Worm (Caenorhabditis elegans) whole organism, young adult: ENCODE data around the gene ZK757.2.

Source experiments
- B0336.3 ChIP-seq: fragments of 200-800 bp; sonication (Bioruptor generic); IDR thresholded peaks from 2 replicates; pipeline ENCODE4 v1.3.6; 2022; ENCODE audit warnings: missing genetic modification characterization, missing compliant biosample characterization
- F49E8.2 ChIP-seq: sonication (generic microtip); optimal IDR thresholded peaks from 3 replicates; lab custom pipeline; 2017; ENCODE audit warnings: missing genetic modification characterization, mild to moderate bottlenecking, missing compliant biosample characterization, antibody characterized with exemption, moderate library complexity; ENCODE audit not compliant: insufficient read depth
- F55B11.4 ChIP-seq: sonication (generic microtip); optimal IDR thresholded peaks from 2 replicates; lab custom pipeline; 2016; ENCODE audit warnings: missing compliant biosample characterization, missing genetic modification characterization, borderline replicate concordance; ENCODE audit not compliant: insufficient read depth
- Y53F4B.3 ChIP-seq: fragments of 200-800 bp; sonication (Bioruptor generic); IDR thresholded peaks from 2 replicates; pipeline ENCODE4 v1.3.6; 2022; ENCODE audit warnings: missing genetic modification reagents, missing genetic modification characterization, missing compliant biosample characterization
- Y53G8AR.9 ChIP-seq: fragments of 200-800 bp; sonication (Bioruptor generic); conservative IDR thresholded peaks from 2 replicates; pipeline ENCODE4 v1.3.6; 2022; ENCODE audit warnings: missing genetic modification reagents, missing genetic modification characterization, missing compliant biosample characterization
- Y56A3A.18 ChIP-seq: fragments of 200-800 bp; sonication (Bioruptor generic); IDR thresholded peaks from 2 replicates; pipeline ENCODE4 v1.3.6; 2022; ENCODE audit warnings: missing genetic modification reagents, missing genetic modification characterization, missing compliant biosample characterization
- Y67H2A.10 ChIP-seq: fragments of 200-800 bp; sonication (Bioruptor generic); conservative IDR thresholded peaks from 2 replicates; pipeline ENCODE4 v1.3.6; 2022; ENCODE audit warnings: missing genetic modification reagents, missing genetic modification characterization, missing compliant biosample characterization
- attf-3 ChIP-seq: fragments of 200-800 bp; sonication (Bioruptor generic); conservative IDR thresholded peaks from 2 replicates; pipeline ENCODE4 v1.3.6; 2022; ENCODE audit warnings: missing genetic modification reagents, missing genetic modification characterization, missing compliant biosample characterization
- ccch-3 ChIP-seq: fragments of 200-800 bp; sonication (Bioruptor generic); optimal IDR thresholded peaks from 2 replicates; lab custom pipeline; 2018; ENCODE audit warnings: mild to moderate bottlenecking, missing genetic modification characterization, missing compliant biosample characterization
- ceh-100 ChIP-seq: fragments of 200-800 bp; sonication (Bioruptor generic); IDR thresholded peaks from 2 replicates; pipeline ENCODE4 v1.3.6; 2022; ENCODE audit warnings: missing genetic modification reagents, missing genetic modification characterization, missing compliant biosample characterization
- ceh-27 ChIP-seq: fragments of 200-800 bp; sonication (Bioruptor generic); optimal IDR thresholded peaks from 2 replicates; lab custom pipeline; 2018; ENCODE audit warnings: mild to moderate bottlenecking, missing genetic modification characterization, moderate library complexity, missing compliant biosample characterization
- ceh-40 ChIP-seq: fragments of 200-800 bp; sonication (Bioruptor generic); IDR thresholded peaks from 2 replicates; pipeline ENCODE4 v1.3.6; 2022; ENCODE audit warnings: missing genetic modification characterization, missing compliant biosample characterization
- ceh-79 ChIP-seq: sonication (generic microtip); optimal IDR thresholded peaks from 2 replicates; lab custom pipeline; 2017; ENCODE audit warnings: mild to moderate bottlenecking, missing genetic modification characterization, missing compliant biosample characterization
- dox-1 ChIP-seq: fragments of 200-800 bp; sonication (Bioruptor generic); IDR thresholded peaks from 2 replicates; pipeline ENCODE4 v1.3.6; 2022; ENCODE audit warnings: missing genetic modification reagents, missing genetic modification characterization, missing compliant biosample characterization
- efl-1 ChIP-seq: fragments of 150-350 bp; optimal IDR thresholded peaks from 2 replicates; lab custom pipeline; 2014; ENCODE audit warnings: missing biosample characterization, missing genetic modification reagents, missing genetic modification characterization
- egl-18 ChIP-seq: fragments of 200-800 bp; sonication (Bioruptor generic); IDR thresholded peaks from 2 replicates; pipeline ENCODE4 v1.3.6; 2022; ENCODE audit warnings: missing genetic modification reagents, missing genetic modification characterization, missing compliant biosample characterization
- gei-17 ChIP-seq: fragments of 200-800 bp; sonication (Bioruptor generic); optimal IDR thresholded peaks from 2 replicates; lab custom pipeline; 2018; ENCODE audit warnings: mild to moderate bottlenecking, missing genetic modification characterization, missing compliant biosample characterization
- him-1 ChIP-seq: sonication (generic microtip); optimal IDR thresholded peaks from 2 replicates; lab custom pipeline; 2016; ENCODE audit warnings: missing genotype, missing genetic modification reagents, missing genetic modification characterization, missing compliant biosample characterization
- lag-1 ChIP-seq: fragments of 200-800 bp; sonication (Bioruptor generic); IDR thresholded peaks from 2 replicates; pipeline ENCODE4 v1.3.6; 2022; ENCODE audit warnings: missing genetic modification reagents, missing genetic modification characterization, missing compliant biosample characterization
- let-607 ChIP-seq, 2 experiments: fragments of 200-800 bp in 1 of 2; sonication (Bioruptor generic) in 1 of 2; sonication (generic microtip) in 1 of 2; optimal IDR thresholded peaks; 2 replicates each; lab custom pipeline; 2016 to 2018; ENCODE audit warnings: mild to moderate bottlenecking in 2 of 2, missing compliant biosample characterization in 2 of 2, missing genetic modification characterization in 2 of 2, moderate library complexity in 2 of 2, missing genotype in 1 of 2
- lin-35 ChIP-seq, 3 experiments: fragments of 150-350 bp in 2 of 3; sonication (generic microtip) in 1 of 3; optimal IDR thresholded peaks; 2 replicates each; lab custom pipeline; 2014 to 2018; ENCODE audit warnings: missing biosample characterization in 3 of 3, missing genetic modification characterization in 3 of 3, missing genetic modification reagents in 3 of 3
- madf-8 ChIP-seq: fragments of 200-800 bp; sonication (Bioruptor generic); conservative IDR thresholded peaks from 2 replicates; pipeline ENCODE4 v1.3.6; 2022; ENCODE audit warnings: missing genetic modification reagents, missing genetic modification characterization, missing compliant biosample characterization
- nfya-2 ChIP-seq: fragments of 200-800 bp; sonication (Bioruptor generic); IDR thresholded peaks from 2 replicates; pipeline ENCODE4 v1.3.6; 2022; ENCODE audit warnings: missing genetic modification reagents, missing genetic modification characterization, missing compliant biosample characterization
- nfyb-1 ChIP-seq: fragments of 200-800 bp; sonication (Bioruptor generic); IDR thresholded peaks from 2 replicates; pipeline ENCODE4 v1.3.6; 2022; ENCODE audit warnings: missing genetic modification reagents, missing genetic modification characterization, missing compliant biosample characterization
- pbrm-1 ChIP-seq: fragments of 200-800 bp; sonication (Bioruptor generic); IDR thresholded peaks from 2 replicates; pipeline ENCODE4 v1.3.6; 2022; ENCODE audit warnings: missing genetic modification reagents, missing genetic modification characterization, missing compliant biosample characterization
- pha-4 ChIP-seq: fragments of 150-350 bp; sonication (generic microtip); optimal IDR thresholded peaks from 2 replicates; lab custom pipeline; 2014; ENCODE audit warnings: missing biosample characterization, missing genetic modification reagents, missing genetic modification characterization
- rec-8 ChIP-seq, 2 experiments: sonication (generic microtip); optimal IDR thresholded peaks; 2 replicates each; lab custom pipeline; 2016; ENCODE audit warnings: mild to moderate bottlenecking in 2 of 2, missing genetic modification characterization in 2 of 2, missing genetic modification reagents in 2 of 2, missing genotype in 2 of 2, missing biosample characterization in 1 of 2, missing compliant biosample characterization in 1 of 2, moderate library complexity in 1 of 2
- repo-1 ChIP-seq: sonication (generic microtip); optimal IDR thresholded peaks from 2 replicates; lab custom pipeline; 2017; ENCODE audit warnings: mild to moderate bottlenecking, missing genetic modification characterization, missing compliant biosample characterization
- somi-1 ChIP-seq: fragments of 200-800 bp; sonication (Bioruptor generic); optimal IDR thresholded peaks from 2 replicates; lab custom pipeline; 2018; ENCODE audit warnings: mild to moderate bottlenecking, missing genetic modification characterization, missing compliant biosample characterization
- sptf-2 ChIP-seq: fragments of 200-800 bp; sonication (Bioruptor generic); optimal IDR thresholded peaks from 2 replicates; lab custom pipeline; 2018; ENCODE audit warnings: mild to moderate bottlenecking, missing genetic modification characterization, missing compliant biosample characterization
- tbp1 ChIP-seq: fragments of 200-800 bp; sonication (Bioruptor generic); optimal IDR thresholded peaks from 2 replicates; lab custom pipeline; 2018; ENCODE audit warnings: mild to moderate bottlenecking, missing genetic modification characterization, missing compliant biosample characterization
- zim-3 ChIP-seq: sonication (generic microtip); optimal IDR thresholded peaks from 2 replicates; lab custom pipeline; 2017; ENCODE audit warnings: mild to moderate bottlenecking, missing genetic modification characterization, moderate library complexity, missing compliant biosample characterization
- ztf-18 ChIP-seq: sonication (generic microtip); optimal IDR thresholded peaks from 2 replicates; lab custom pipeline; 2016; ENCODE audit warnings: missing genotype, mild to moderate bottlenecking, missing genetic modification characterization, missing compliant biosample characterization
- ztf-25 ChIP-seq: fragments of 200-800 bp; sonication (Bioruptor generic); IDR thresholded peaks from 2 replicates; pipeline ENCODE4 v1.3.6; 2022; ENCODE audit warnings: missing genetic modification reagents, missing genetic modification characterization, missing compliant biosample characterization

Gene ZK757.2

ce11 chrIII:9854960-9855359, 23.8 kb downstream of the ZK757.2 start (continued):
- no peak for TF ChIP-seq repo-1 (tag; lab: Kevin White, UChicago)
- no peak for TF ChIP-seq pha-4 (tag; lab: Kevin White, UChicago)

- TF ChIP-seq ztf-18 (tag; lab: Kevin White, UChicago) (no peak), Y53G8AR.9 (GFP tag; lab: Robert Waterston, UW) (0 out of 2 replicates have a peak, but pooled peaks have one; percentile 51), rec-8 (tag; optimal IDR thresholded peaks at IDR 0.05; lab: Kevin White, UChicago) (no peak), gei-17 (GFP tag; lab: Kevin White, UChicago) (no peak), efl-1 (GFP tag; lab: Kevin White, UChicago) (no peak), pbrm-1 (peak; percentile 25; the same call in 1 of the 2 replicates), madf-8 (no peak), zim-3 (no peak), sptf-2 (GFP tag; lab: Kevin White, UChicago) (no peak), lin-35 (GFP tag; optimal IDR thresholded peaks at IDR 0.05; lab: Kevin White, UChicago) (peak in 1 of 3 experiments; percentile 2), Y53F4B.3 (no peak), nfyb-1 (GFP tag; lab: Robert Waterston, UW) (no peak; the same call in 1 of the 2 replicates), B0336.3 (peak; percentile 63; the same call in 1 of the 2 replicates), attf-3 (GFP tag; lab: Robert Waterston, UW) (no peak), nfya-2 (GFP tag; lab: Robert Waterston, UW) (no peak), ccch-3 (no peak), lag-1 (no peak), egl-18 (GFP tag; lab: Robert Waterston, UW) (no peak), F49E8.2 (tag; lab: Kevin White, UChicago) (no peak), Y67H2A.10 (GFP tag; lab: Robert Waterston, UW) (no peak), F55B11.4 (tag; lab: Kevin White, UChicago) (no peak), him-1 (tag; lab: Kevin White, UChicago) (peak; percentile 98), Y56A3A.18 (GFP tag; lab: Robert Waterston, UW) (peak; percentile 72; the same call in 1 of the 2 replicates), ceh-27 (GFP tag; lab: Kevin White, UChicago) (no peak), somi-1 (GFP tag; lab: Kevin White, UChicago) (peak; percentile 2), ceh-40 (GFP tag; lab: Robert Waterston, UW) (no peak), ceh-100 (GFP tag; lab: Robert Waterston, UW) (no peak), let-607 (tag; optimal IDR thresholded peaks at IDR 0.05; lab: Kevin White, UChicago) (no peak), ztf-25 (GFP tag; lab: Robert Waterston, UW) (no peak), ceh-79 (tag; lab: Kevin White, UChicago) (no peak), repo-1 (tag; lab: Kevin White, UChicago) (peak; percentile 77), dox-1 (GFP tag; lab: Robert Waterston, UW) (no peak), tbp1 (GFP tag; lab: Kevin White, UChicago) (no peak)
These were observed 24.8 kb downstream of the ZK757.2 start for ce11 chrIII:9853667-9854620.
